Worm (Caenorhabditis elegans) whole organism, midembryonic: ENCODE data around the gene srr-9.

Experiments
- T22C8.4 ChIP-seq: fragments of 200-800 bp; sonication (Bioruptor generic); IDR thresholded peaks from 2 replicates; pipeline ENCODE4 v1.3.6; 2022; ENCODE audit warnings: missing genetic modification characterization, missing compliant biosample characterization
- cog-1 ChIP-seq: sonication (generic microtip); optimal IDR thresholded peaks from 2 replicates; lab custom pipeline; 2016; ENCODE audit warnings: missing genetic modification characterization, missing compliant biosample characterization
- flt-1 ChIP-seq: fragments of 200-800 bp; sonication (Bioruptor generic); IDR thresholded peaks from 2 replicates; pipeline ENCODE4 v1.3.6; 2022; ENCODE audit warnings: missing genetic modification characterization, missing compliant biosample characterization
- klf-2 ChIP-seq: fragments of 200-800 bp; sonication (Bioruptor generic); conservative IDR thresholded peaks from 2 replicates; pipeline ENCODE4 v1.3.6; 2022; ENCODE audit warnings: missing genetic modification reagents, missing genetic modification characterization, missing compliant biosample characterization
- med-1 ChIP-seq: sonication (generic microtip); optimal IDR thresholded peaks from 2 replicates; lab custom pipeline; 2017; ENCODE audit warnings: missing genetic modification characterization, mild to moderate bottlenecking, missing compliant biosample characterization, antibody characterized with exemption, missing genetic modification reagents; ENCODE audit not compliant: insufficient read depth
- ref-1 ChIP-seq: fragments of 200-800 bp; sonication (Bioruptor generic); conservative IDR thresholded peaks from 2 replicates; pipeline ENCODE4 v1.3.6; 2022; ENCODE audit warnings: missing genetic modification reagents, missing genetic modification characterization, missing compliant biosample characterization
- tab-1 ChIP-seq: fragments of 200-800 bp; sonication (Bioruptor generic); IDR thresholded peaks from 2 replicates; pipeline ENCODE4 v1.3.6; 2022; ENCODE audit warnings: missing genetic modification characterization, missing compliant biosample characterization
- ztf-23 ChIP-seq: fragments of 200-800 bp; sonication (Bioruptor generic); IDR thresholded peaks from 2 replicates; pipeline ENCODE4 v1.3.6; 2022; ENCODE audit warnings: missing genetic modification reagents, missing genetic modification characterization, missing compliant biosample characterization
- ztf-29 ChIP-seq: fragments of 200-800 bp; sonication (Bioruptor generic); IDR thresholded peaks from 2 replicates; pipeline ENCODE4 v1.3.6; 2022; ENCODE audit warnings: missing genetic modification reagents, missing genetic modification characterization, missing compliant biosample characterization

Gene srr-9

DNA sequence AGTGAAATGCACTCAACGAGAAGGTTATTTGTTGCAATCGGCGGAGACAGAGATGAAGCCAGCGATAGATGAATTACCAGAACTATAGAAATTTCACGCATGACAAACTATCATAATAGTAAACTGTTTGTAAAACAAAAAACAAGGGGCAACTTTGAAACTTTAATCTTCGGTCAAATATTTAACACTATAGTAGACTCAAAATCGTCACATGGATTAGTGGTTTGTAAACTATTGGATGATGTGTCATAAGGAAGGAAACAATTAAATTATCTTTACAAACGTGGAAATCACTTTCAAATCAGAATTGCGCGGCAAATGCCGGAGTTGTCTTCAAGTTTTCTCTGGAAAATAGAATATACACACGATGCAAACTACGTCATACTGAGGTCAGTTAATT is 20.2 kb upstream of the srr-9 start, which contains the start of gene ZK105.5:
Gene ZK105.5 (minus strand): TSS at position 101 of the 400 bp plus-strand sequence.
- TF ChIP-seq ztf-29 (GFP tag; lab: Robert Waterston, UW) = no peak
- no peak for TF ChIP-seq tab-1 (GFP tag; lab: Robert Waterston, UW)
- TF ChIP-seq T22C8.4 = no peak
- TF ChIP-seq ref-1 (GFP tag; lab: Robert Waterston, UW) = no peak

DNA sequence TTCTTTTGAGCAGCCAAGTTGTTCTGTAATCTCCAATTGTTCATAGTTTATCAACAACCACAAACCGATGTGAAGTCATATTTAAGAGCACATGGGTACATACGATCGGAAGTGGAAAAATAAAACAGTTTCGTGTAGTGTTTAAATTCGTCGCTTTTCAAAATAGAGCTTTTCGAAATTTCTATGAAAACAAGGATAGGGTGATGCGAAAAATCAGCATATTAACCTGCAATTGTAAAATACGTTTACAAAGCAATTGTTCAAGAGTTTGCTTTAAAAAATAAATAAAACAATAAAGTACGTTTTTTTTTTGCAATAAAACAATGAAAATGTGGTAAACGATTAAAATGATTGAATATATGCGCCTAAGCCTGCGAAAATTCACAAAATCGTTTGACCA is 15.9 kb upstream of the srr-9 start, which contains the start of gene ZK105.14:
Gene ZK105.14 (minus strand): TSS at position 101 of the 400 bp plus-strand sequence.
- TF ChIP-seq cog-1 (tag; lab: Kevin White, UChicago) (no peak), klf-2 (GFP tag; lab: Robert Waterston, UW) (no peak), med-1 (GFP tag; lab: Kevin White, UChicago) (no peak), ref-1 (GFP tag; lab: Robert Waterston, UW) (no peak), flt-1 (GFP tag; lab: Robert Waterston, UW) (no peak), ztf-23 (GFP tag; lab: Robert Waterston, UW) (no peak), tab-1 (GFP tag; lab: Robert Waterston, UW) (no peak), ztf-29 (GFP tag; lab: Robert Waterston, UW) (no peak), T22C8.4 (no peak)

DNA sequence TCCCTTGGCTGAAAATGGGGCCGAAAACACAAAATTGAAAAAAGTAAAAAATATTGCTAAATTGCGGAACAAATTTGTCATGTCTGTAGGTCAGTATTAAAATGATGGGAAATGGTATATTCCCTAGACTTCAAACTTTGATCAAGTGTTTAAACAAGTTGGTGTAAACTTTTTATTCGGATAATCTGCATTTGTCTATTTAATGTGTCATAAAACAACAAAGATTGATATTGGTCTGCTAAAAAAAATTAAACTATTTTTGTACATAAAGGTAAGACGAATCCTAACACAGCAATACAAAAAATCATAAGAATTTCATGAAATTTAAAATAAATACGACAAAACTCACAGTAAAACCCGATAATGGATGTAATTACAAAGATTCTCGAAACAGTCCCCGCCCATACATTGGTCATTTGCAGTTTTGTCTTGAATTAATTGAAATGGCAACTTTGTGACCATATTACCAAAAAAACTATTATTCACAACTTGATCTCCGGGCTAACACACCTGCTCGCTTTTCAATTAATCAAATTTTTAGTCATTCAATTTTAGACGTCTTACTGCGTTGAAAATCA is 13.8 kb upstream of the srr-9 start, which contains the start of the genes ZK105.6 and ZK105.8:
Gene ZK105.6 (minus strand): TSS at position 101 of the 578 bp plus-strand sequence.
Gene ZK105.8 (plus strand): TSS at position 528 of the 578 bp plus-strand sequence.
- TF ChIP-seq flt-1 (GFP tag; lab: Robert Waterston, UW) (no peak), ref-1 (GFP tag; lab: Robert Waterston, UW) (no peak), med-1 (GFP tag; lab: Kevin White, UChicago) (no peak), tab-1 (GFP tag; lab: Robert Waterston, UW) (no peak), cog-1 (tag; lab: Kevin White, UChicago) (no peak), T22C8.4 (no peak), klf-2 (GFP tag; lab: Robert Waterston, UW) (no peak), ztf-29 (GFP tag; lab: Robert Waterston, UW) (no peak), ztf-23 (GFP tag; lab: Robert Waterston, UW) (no peak)

DNA sequence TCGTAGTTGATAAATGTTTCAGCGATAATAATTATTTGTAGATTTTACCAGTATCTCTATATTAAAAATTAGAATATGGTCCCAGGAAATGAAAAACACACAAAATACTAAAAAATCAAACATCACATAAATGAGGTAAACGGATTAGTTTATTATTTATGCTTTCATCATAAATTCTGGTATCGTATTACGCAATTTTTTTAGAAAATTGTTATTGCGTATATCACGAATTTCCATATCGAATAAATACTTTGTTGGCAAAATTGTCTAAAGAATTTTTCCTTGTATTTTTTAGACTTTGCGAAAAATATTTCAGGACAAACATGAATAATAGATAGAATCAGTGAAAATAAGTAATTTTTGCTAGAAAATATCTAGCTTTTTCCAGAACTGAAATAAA is 11.6 kb upstream of the srr-9 start:
- no peak for TF ChIP-seq ref-1 (GFP tag; lab: Robert Waterston, UW)

DNA sequence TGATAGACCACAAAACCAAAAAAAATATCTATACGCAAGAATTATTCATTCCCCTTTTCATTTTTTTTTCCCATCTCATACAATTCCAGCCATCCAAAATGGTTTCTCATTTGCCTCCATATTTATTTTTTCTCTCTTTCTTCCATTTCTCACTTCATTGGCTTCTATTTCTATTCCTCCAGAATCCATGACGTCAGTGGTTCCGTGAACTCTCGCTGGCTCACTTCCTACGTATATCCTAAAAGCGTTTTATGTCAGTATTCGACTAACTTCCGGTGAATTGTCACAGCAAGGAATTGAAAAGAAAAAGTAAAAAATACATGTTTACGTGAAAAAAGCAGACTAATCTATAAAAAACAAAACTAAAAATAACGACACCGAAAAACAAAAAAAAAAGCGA is 10.9 kb upstream of the srr-9 start:
- TF ChIP-seq T22C8.4 (no peak), flt-1 (GFP tag; lab: Robert Waterston, UW) (no peak), ref-1 (GFP tag; lab: Robert Waterston, UW) (no peak), cog-1 (tag; lab: Kevin White, UChicago) (no peak), tab-1 (GFP tag; lab: Robert Waterston, UW) (no peak), med-1 (GFP tag; lab: Kevin White, UChicago) (no peak), klf-2 (GFP tag; lab: Robert Waterston, UW) (no peak), ztf-29 (GFP tag; lab: Robert Waterston, UW) (no peak)

DNA sequence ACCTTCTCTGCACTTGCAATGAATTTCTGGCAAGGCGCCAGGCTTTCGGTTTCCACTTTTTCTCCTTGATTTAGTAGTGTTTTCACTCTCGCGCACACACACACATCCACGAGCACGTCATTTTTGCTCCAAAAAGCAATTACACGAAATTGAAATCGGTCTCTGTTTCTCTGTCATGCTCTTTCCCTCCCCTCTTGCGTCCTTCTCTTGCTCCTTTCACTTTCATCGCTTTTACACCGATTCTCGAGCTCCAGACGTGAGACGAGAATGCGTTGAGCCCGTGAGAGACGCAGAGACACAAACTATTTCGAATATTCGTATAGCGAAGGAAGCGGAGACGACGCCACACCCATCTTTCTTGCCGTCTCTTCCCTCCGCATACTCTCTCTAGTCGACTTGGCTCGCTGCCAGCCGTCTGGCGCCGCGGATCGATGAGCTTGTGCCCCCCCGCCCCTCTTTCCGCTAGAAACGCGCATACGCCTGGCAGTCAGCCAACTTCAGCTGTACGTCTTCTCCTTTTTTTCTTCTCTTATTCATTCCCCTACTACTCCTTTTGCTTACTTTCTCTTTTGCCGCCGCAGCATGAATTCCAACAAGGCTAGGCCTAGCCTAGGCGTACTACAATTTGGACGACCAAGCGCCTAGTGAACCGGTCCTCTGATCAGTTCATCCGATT is 9.7 kb upstream of the srr-9 start:
- TF ChIP-seq flt-1 (GFP tag; lab: Robert Waterston, UW) (0 out of 2 replicates have a peak, but pooled peaks have one; percentile 41), med-1 (GFP tag; lab: Kevin White, UChicago) (no peak), ztf-29 (GFP tag; lab: Robert Waterston, UW) (no peak), tab-1 (GFP tag; lab: Robert Waterston, UW) (no peak), klf-2 (GFP tag; lab: Robert Waterston, UW) (0 out of 2 replicates have a peak, but pooled peaks have one; percentile 36), ztf-23 (GFP tag; lab: Robert Waterston, UW) (no peak), cog-1 (tag; lab: Kevin White, UChicago) (peak; percentile 48), ref-1 (GFP tag; lab: Robert Waterston, UW) (no peak), T22C8.4 (no peak; the same call in 1 of the 2 replicates)

DNA sequence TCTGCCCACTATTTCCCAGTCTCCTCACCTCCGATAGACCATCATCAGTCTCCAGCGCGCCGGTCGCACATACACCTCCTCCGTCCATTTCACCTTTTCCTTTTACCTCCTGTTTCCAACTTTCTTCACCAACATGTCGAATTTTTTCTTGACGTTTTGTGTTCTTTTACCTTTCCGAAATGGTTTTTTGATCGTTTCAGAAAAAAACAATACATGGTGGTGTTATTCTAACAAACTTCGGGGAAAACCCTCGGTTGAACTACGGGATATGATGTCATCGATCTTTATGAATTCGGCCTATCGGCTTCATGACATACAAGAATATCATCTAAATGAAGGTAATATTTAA is 9.2 kb upstream of the srr-9 start, which contains the start of gene Y97E10C.1:
Gene Y97E10C.1 (plus strand): TSS at position 201 of the 349 bp plus-strand sequence.
- no peak for TF ChIP-seq cog-1 (tag; lab: Kevin White, UChicago)
- no peak for TF ChIP-seq ztf-23 (GFP tag; lab: Robert Waterston, UW)
- TF ChIP-seq tab-1 (GFP tag; lab: Robert Waterston, UW) = no peak
- TF ChIP-seq ref-1 (GFP tag; lab: Robert Waterston, UW) = no peak
- TF ChIP-seq klf-2 (GFP tag; lab: Robert Waterston, UW) = no peak
- no peak for TF ChIP-seq med-1 (GFP tag; lab: Kevin White, UChicago)
- TF ChIP-seq T22C8.4 = no peak
- no peak for TF ChIP-seq ztf-29 (GFP tag; lab: Robert Waterston, UW)
- no peak for TF ChIP-seq flt-1 (GFP tag; lab: Robert Waterston, UW)

DNA sequence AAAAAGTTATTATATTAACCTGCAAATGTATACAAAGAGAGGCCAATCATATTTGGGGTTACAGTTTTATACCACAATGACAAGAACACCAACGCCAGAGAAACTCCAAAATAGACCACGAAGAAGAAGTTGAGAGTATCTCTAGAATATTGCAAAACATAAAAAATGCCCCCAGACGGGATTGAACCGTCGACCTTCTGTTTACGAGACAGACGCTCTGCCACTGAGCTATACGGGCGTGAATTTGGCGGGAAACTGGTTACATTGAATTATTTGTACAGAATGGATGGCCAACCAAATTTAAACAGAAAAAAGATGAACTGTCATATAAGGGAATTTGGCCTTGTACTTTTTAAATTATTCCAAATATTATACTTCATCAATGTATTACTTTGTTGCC is 7.3 kb upstream of the srr-9 start:
- TF ChIP-seq klf-2 (GFP tag; lab: Robert Waterston, UW) = 0 out of 2 replicates have a peak, but pooled peaks have one; percentile 36
- peak; percentile 77; the same call in 1 of the 2 replicates for TF ChIP-seq flt-1 (GFP tag; lab: Robert Waterston, UW)
- TF ChIP-seq ztf-23 (GFP tag; lab: Robert Waterston, UW) = no peak
- no peak for TF ChIP-seq tab-1 (GFP tag; lab: Robert Waterston, UW)
- TF ChIP-seq ref-1 (GFP tag; lab: Robert Waterston, UW) = no peak

DNA sequence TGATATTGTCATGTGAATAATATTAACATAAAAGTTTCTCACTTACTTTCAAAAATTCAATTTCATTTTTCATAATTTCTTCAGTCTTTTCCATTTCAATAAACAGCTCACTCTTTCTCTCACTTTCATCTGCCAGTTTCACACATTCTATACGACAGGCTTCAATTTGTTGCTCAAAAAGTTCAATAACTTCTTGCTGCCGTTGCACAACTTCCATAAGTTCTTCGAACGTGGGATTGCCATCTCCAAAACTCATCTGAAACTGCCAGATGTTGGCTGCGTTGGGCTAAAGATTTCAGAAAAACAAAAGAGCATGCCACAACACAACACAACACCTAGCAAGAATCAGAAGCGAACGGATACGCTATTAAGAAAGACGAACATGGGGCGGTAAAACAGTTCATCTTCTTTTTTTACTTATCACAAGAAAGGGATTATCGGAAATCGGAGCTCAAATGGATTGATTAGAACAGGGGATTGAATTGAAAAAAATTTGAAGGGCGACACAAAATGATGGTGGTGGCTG is 4.5 kb upstream of the srr-9 start:
- TF ChIP-seq med-1 (GFP tag; lab: Kevin White, UChicago) (no peak), ztf-29 (GFP tag; lab: Robert Waterston, UW) (no peak), ref-1 (GFP tag; lab: Robert Waterston, UW) (no peak), flt-1 (GFP tag; lab: Robert Waterston, UW) (no peak), cog-1 (tag; lab: Kevin White, UChicago) (no peak), T22C8.4 (no peak), klf-2 (GFP tag; lab: Robert Waterston, UW) (no peak), ztf-23 (GFP tag; lab: Robert Waterston, UW) (no peak), tab-1 (GFP tag; lab: Robert Waterston, UW) (no peak)
